Fruit fly (Drosophila melanogaster) whole organism, embryonic: Measurements from ENCODE around the gene Amun.

ENCODE experiments used
- Ada2b ChIP-seq: fragments of 200-800 bp; sonication (Bioruptor generic); IDR thresholded peaks from 2 replicates; pipeline ENCODE4 v1.3.6; 2022; ENCODE audit warnings: missing biosample characterization, missing genetic modification characterization
- Aef1 ChIP-seq: fragments of 200-800 bp; sonication (Bioruptor generic); IDR thresholded peaks from 3 replicates; pipeline ENCODE4 v1.3.6; 2022; ENCODE audit warnings: missing biosample characterization, missing genetic modification characterization
- CG14667 ChIP-seq: fragments of 200-800 bp; sonication (Bioruptor generic); IDR thresholded peaks from 2 replicates; pipeline ENCODE4 v1.3.6; 2022; ENCODE audit warnings: missing biosample characterization, missing genetic modification characterization
- CG15073 ChIP-seq: fragments of 200-800 bp; sonication (Bioruptor generic); optimal IDR thresholded peaks from 2 replicates; lab custom pipeline; 2016; ENCODE audit warnings: missing biosample characterization, missing genetic modification characterization
- CG15601 ChIP-seq: fragments of 200-800 bp; sonication (Bioruptor generic); optimal IDR thresholded peaks from 3 replicates; lab custom pipeline; 2019; ENCODE audit warnings: missing biosample characterization, mild to moderate bottlenecking, missing genetic modification characterization, moderate library complexity
- CG16815 ChIP-seq: fragments of 200-800 bp; sonication (Bioruptor generic); optimal IDR thresholded peaks from 3 replicates; lab custom pipeline; 2017; ENCODE audit warnings: missing biosample characterization, mild to moderate bottlenecking, missing genetic modification characterization
- CG17186 ChIP-seq: fragments of 200-800 bp; sonication (Bioruptor generic); optimal IDR thresholded peaks from 3 replicates; lab custom pipeline; 2017; ENCODE audit warnings: missing biosample characterization, missing genetic modification reagents, missing genetic modification characterization
- CG2678 ChIP-seq: fragments of 200-800 bp; sonication (Bioruptor generic); optimal IDR thresholded peaks from 3 replicates; lab custom pipeline; 2019; ENCODE audit warnings: missing biosample characterization, mild to moderate bottlenecking, missing genetic modification characterization, moderate library complexity
- CG6654 ChIP-seq: fragments of 200-800 bp; sonication (Bioruptor generic); optimal IDR thresholded peaks from 2 replicates; lab custom pipeline; 2017; ENCODE audit warnings: missing biosample characterization, mild to moderate bottlenecking, missing genetic modification characterization
- CG8281 ChIP-seq: fragments of 200-800 bp; sonication (Bioruptor generic); optimal IDR thresholded peaks from 2 replicates; lab custom pipeline; 2018; ENCODE audit warnings: missing biosample characterization, mild to moderate bottlenecking, missing genetic modification characterization, moderate library complexity
- CG8944 ChIP-seq: fragments of 200-800 bp; sonication (Bioruptor generic); optimal IDR thresholded peaks from 3 replicates; lab custom pipeline; 2016; ENCODE audit warnings: missing biosample characterization, missing genetic modification characterization
- CG9876 ChIP-seq: fragments of 200-800 bp; sonication (Bioruptor generic); optimal IDR thresholded peaks from 2 replicates; lab custom pipeline; 2016; ENCODE audit warnings: missing biosample characterization, missing genetic modification characterization
- Camta ChIP-seq: fragments of 200-800 bp; sonication (Bioruptor generic); optimal IDR thresholded peaks from 2 replicates; lab custom pipeline; 2016; ENCODE audit warnings: missing biosample characterization, missing genetic modification characterization
- Gug ChIP-seq: fragments of 200-800 bp; sonication (Bioruptor generic); IDR thresholded peaks from 4 replicates; pipeline ENCODE4 v1.3.6; 2022; ENCODE audit warnings: missing biosample characterization, missing genetic modification characterization
- H15 ChIP-seq: fragments of 200-800 bp; sonication (Bioruptor generic); IDR thresholded peaks from 3 replicates; pipeline ENCODE4 v1.3.6; 2022; ENCODE audit warnings: missing biosample characterization, missing genetic modification characterization
- HHEX ChIP-seq: fragments of 200-800 bp; sonication (Bioruptor generic); optimal IDR thresholded peaks from 3 replicates; lab custom pipeline; 2017; ENCODE audit warnings: missing biosample characterization, mild to moderate bottlenecking, missing genetic modification characterization, missing genetic modification reagents
- Hey ChIP-seq: fragments of 200-800 bp; sonication (Bioruptor generic); optimal IDR thresholded peaks from 3 replicates; lab custom pipeline; 2018; ENCODE audit warnings: missing biosample characterization, mild to moderate bottlenecking, missing genetic modification characterization
- Hr51 ChIP-seq, 2 experiments: fragments of 200-800 bp; sonication (Bioruptor generic); optimal IDR thresholded peaks; 2 replicates in 1 of 2; 3 replicates in 1 of 2; lab custom pipeline; 2016 to 2018; ENCODE audit warnings: missing biosample characterization in 2 of 2, missing genetic modification characterization in 2 of 2, mild to moderate bottlenecking in 1 of 2, moderate library complexity in 1 of 2
- Lpt ChIP-seq: fragments of >200 bp; optimal IDR thresholded peaks from 2 replicates; lab custom pipeline; 2018; ENCODE audit warnings: missing biosample characterization, missing genetic modification characterization
- Mes4 ChIP-seq: fragments of 200-800 bp; sonication (Bioruptor generic); optimal IDR thresholded peaks from 2 replicates; lab custom pipeline; 2016; ENCODE audit warnings: missing biosample characterization, missing genetic modification characterization
- Neu2 ChIP-seq: fragments of 200-800 bp; sonication (Bioruptor generic); optimal IDR thresholded peaks from 3 replicates; lab custom pipeline; 2016; ENCODE audit warnings: missing biosample characterization, missing genetic modification characterization, borderline replicate concordance
- Optix ChIP-seq: fragments of 200-800 bp; sonication (Bioruptor generic); IDR thresholded peaks from 3 replicates; pipeline ENCODE4 v1.3.6; 2022; ENCODE audit warnings: missing biosample characterization, missing genetic modification characterization
- Rx ChIP-seq: fragments of 200-800 bp; sonication (Bioruptor generic); IDR thresholded peaks from 2 replicates; pipeline ENCODE4 v1.3.6; 2022; ENCODE audit warnings: missing biosample characterization, missing genetic modification characterization
- Side ChIP-seq: fragments of 200-800 bp; sonication (Bioruptor generic); optimal IDR thresholded peaks from 2 replicates; lab custom pipeline; 2016; ENCODE audit warnings: missing biosample characterization, missing genetic modification characterization
- Sox100B ChIP-seq: fragments of 200-800 bp; sonication (Bioruptor generic); optimal IDR thresholded peaks from 3 replicates; lab custom pipeline; 2018; ENCODE audit warnings: missing biosample characterization, mild to moderate bottlenecking, missing genetic modification characterization
- Xbp1 ChIP-seq: fragments of 200-800 bp; sonication (Bioruptor generic); optimal IDR thresholded peaks from 3 replicates; lab custom pipeline; 2016; ENCODE audit warnings: missing biosample characterization, mild to moderate bottlenecking, missing genetic modification characterization
- az2 ChIP-seq: fragments of 200-800 bp; sonication (Bioruptor generic); optimal IDR thresholded peaks from 3 replicates; lab custom pipeline; 2016; ENCODE audit warnings: missing biosample characterization, missing genetic modification characterization
- bcd ChIP-seq: fragments of 200-800 bp; sonication (Bioruptor generic); optimal IDR thresholded peaks from 2 replicates; lab custom pipeline; 2017; ENCODE audit warnings: missing biosample characterization, mild to moderate bottlenecking, missing genetic modification characterization
- bigmax ChIP-seq: fragments of 200-800 bp; sonication (Bioruptor generic); optimal IDR thresholded peaks from 2 replicates; lab custom pipeline; 2018; ENCODE audit warnings: missing biosample characterization, mild to moderate bottlenecking, missing genetic modification characterization
- bsh ChIP-seq, 2 experiments: fragments of 200-800 bp; sonication (Bioruptor generic); optimal IDR thresholded peaks; 2 replicates each; lab custom pipeline; 2017 to 2018; ENCODE audit warnings: mild to moderate bottlenecking in 2 of 2, missing biosample characterization in 2 of 2, missing genetic modification characterization in 2 of 2, moderate library complexity in 1 of 2
- eyg ChIP-seq: fragments of 200-800 bp; sonication (Bioruptor generic); optimal IDR thresholded peaks from 3 replicates; lab custom pipeline; 2016; ENCODE audit warnings: missing biosample characterization, missing genetic modification characterization
- gro ChIP-seq: fragments of 200-800 bp; sonication (Bioruptor generic); optimal IDR thresholded peaks from 2 replicates; lab custom pipeline; 2016; ENCODE audit warnings: missing biosample characterization, missing genetic modification characterization
- ken ChIP-seq: fragments of 200-800 bp; sonication (Bioruptor generic); IDR thresholded peaks from 3 replicates; pipeline ENCODE4 v1.3.6; 2022; ENCODE audit warnings: missing biosample characterization, missing genetic modification characterization
- lab ChIP-seq: fragments of 200-800 bp; sonication (Bioruptor generic); optimal IDR thresholded peaks from 3 replicates; lab custom pipeline; 2017; ENCODE audit warnings: missing biosample characterization, missing genetic modification characterization, mild to moderate bottlenecking, moderate library complexity, missing genetic modification reagents
- nmo ChIP-seq: fragments of 200-800 bp; sonication (Bioruptor generic); optimal IDR thresholded peaks from 2 replicates; lab custom pipeline; 2018; ENCODE audit warnings: missing biosample characterization, mild to moderate bottlenecking, missing genetic modification characterization, moderate library complexity
- org-1 ChIP-seq: fragments of 200-800 bp; sonication (Bioruptor generic); optimal IDR thresholded peaks from 2 replicates; lab custom pipeline; 2017; ENCODE audit warnings: missing biosample characterization, missing genetic modification characterization
- pan ChIP-seq, 4 experiments: fragments of >200 bp in 3 of 4; fragments of 200-800 bp in 1 of 4; sonication (Bioruptor generic) in 1 of 4; optimal IDR thresholded peaks in 3 of 4; IDR thresholded peaks in 1 of 4; 2 replicates each; pipeline versions ENCODE4 v1.3.6 to Lab custom; 2017 to 2022; ENCODE audit warnings: missing biosample characterization in 2 of 4, missing genetic modification characterization in 2 of 4, mixed read lengths in 1 of 4
- phol ChIP-seq: fragments of 200-800 bp; sonication (Bioruptor generic); optimal IDR thresholded peaks from 3 replicates; lab custom pipeline; 2018; ENCODE audit warnings: missing biosample characterization, mild to moderate bottlenecking, missing genetic modification characterization, moderate library complexity
- prd ChIP-seq, 3 experiments: fragments of >200 bp in 2 of 3; fragments of 200-800 bp in 1 of 3; sonication (Bioruptor generic) in 1 of 3; optimal IDR thresholded peaks in 2 of 3; IDR thresholded peaks in 1 of 3; 2 replicates in 2 of 3; 3 replicates in 1 of 3; pipeline versions ENCODE4 v1.3.6 to Lab custom; 2017 to 2022; ENCODE audit warnings: missing biosample characterization in 1 of 3, missing genetic modification characterization in 1 of 3
- sisA ChIP-seq: fragments of 200-800 bp; sonication (Bioruptor generic); IDR thresholded peaks from 2 replicates; pipeline ENCODE4 v1.3.6; 2022; ENCODE audit warnings: missing biosample characterization, missing genetic modification characterization
- slbo ChIP-seq: fragments of 200-800 bp; sonication (Bioruptor generic); IDR thresholded peaks from 2 replicates; pipeline ENCODE4 v1.3.6; 2022; ENCODE audit warnings: missing biosample characterization, missing genetic modification characterization
- sna ChIP-seq: fragments of 200-800 bp; sonication (Bioruptor generic); IDR thresholded peaks from 2 replicates; pipeline ENCODE4 v1.3.6; 2022; ENCODE audit warnings: missing biosample characterization, missing genetic modification characterization; ENCODE audit not compliant: partially characterized antibody
- sob ChIP-seq: fragments of 200-800 bp; sonication (Bioruptor generic); IDR thresholded peaks from 2 replicates; pipeline ENCODE4 v1.3.6; 2022; ENCODE audit warnings: missing biosample characterization, missing genetic modification characterization
- sr ChIP-seq: fragments of 200-800 bp; sonication (Bioruptor generic); IDR thresholded peaks from 3 replicates; pipeline ENCODE4 v1.3.6; 2022; ENCODE audit warnings: missing biosample characterization, missing genetic modification characterization
- tio ChIP-seq: fragments of 200-800 bp; sonication (Bioruptor generic); optimal IDR thresholded peaks from 2 replicates; lab custom pipeline; 2017; ENCODE audit warnings: missing biosample characterization, missing genetic modification characterization, inconsistent platforms
- ttk ChIP-seq: fragments of 200-800 bp; sonication (Bioruptor generic); IDR thresholded peaks from 2 replicates; pipeline ENCODE4 v2.1.2; 2022; ENCODE audit warnings: missing biosample characterization, missing genetic modification characterization
- vnd ChIP-seq: fragments of 200-800 bp; sonication (Bioruptor generic); IDR thresholded peaks from 3 replicates; pipeline ENCODE4 v1.3.6; 2022; ENCODE audit warnings: missing biosample characterization, missing genetic modification characterization; ENCODE audit not compliant: partially characterized antibody

The Amun gene

DNA sequence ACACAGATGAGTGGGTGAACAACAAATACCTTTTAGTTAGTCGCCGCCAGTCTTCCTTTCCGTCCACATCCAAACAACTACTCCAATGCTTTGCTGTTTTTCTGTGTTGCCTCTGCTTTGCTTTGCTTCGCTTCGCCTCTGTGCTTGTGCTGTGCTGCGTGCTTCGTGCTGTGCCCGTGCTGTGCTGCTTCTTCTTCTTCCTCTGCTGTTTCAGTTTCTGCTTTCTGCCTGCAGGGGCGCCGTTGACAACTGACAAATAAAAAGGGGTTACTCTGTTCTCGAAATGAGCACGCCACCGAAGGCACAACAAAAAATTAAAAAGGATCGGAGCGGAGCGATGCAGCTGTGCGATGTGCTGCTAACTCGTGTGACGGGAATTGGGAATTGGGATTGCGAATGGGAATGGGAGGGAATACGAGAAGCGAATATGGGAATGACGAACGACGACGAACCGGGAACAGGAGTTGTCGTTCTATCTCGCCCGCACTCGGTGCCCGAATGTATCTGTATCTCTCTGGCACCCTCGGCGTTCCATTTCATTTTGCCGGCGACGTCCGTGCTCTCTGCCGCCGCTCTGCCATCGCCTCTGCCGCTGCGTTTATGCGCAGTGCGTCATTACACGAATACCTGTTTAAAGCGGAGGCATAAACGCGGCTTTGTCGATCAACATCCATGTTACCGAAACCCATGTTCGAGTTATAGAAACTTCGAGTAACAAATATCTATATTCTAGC lies 669 bp downstream of the Amun start (continued):
- TF ChIP-seq bsh (GFP tag; optimal IDR thresholded peaks at IDR 0.05; lab: Kevin White, UChicago) = peak in 1 of 2 experiments; percentile 44
- TF ChIP-seq CG8944 (GFP tag; lab: Kevin White, UChicago) = peak; percentile 64
- peak; percentile 62; the same call in 2 of the 3 replicates for TF ChIP-seq Optix
- no peak for TF ChIP-seq CG8281
- TF ChIP-seq HHEX (GFP tag; lab: Kevin White, UChicago) = peak; percentile 70
- no peak for TF ChIP-seq Hey (tag; lab: Kevin White, UChicago)
- TF ChIP-seq H15 (GFP tag; lab: Robert Waterston, UW) = peak; percentile 64; the same call in 2 of the 3 replicates
- TF ChIP-seq nmo (GFP tag; lab: Kevin White, UChicago) = peak; percentile 61
- no peak for TF ChIP-seq bigmax
- TF ChIP-seq Sox100B = peak; percentile 43
- TF ChIP-seq sob (GFP tag; lab: Robert Waterston, UW) = peak; percentile 71
- TF ChIP-seq ttk (GFP tag; lab: Robert Waterston, UW) = peak; percentile 47; the same call in 1 of the 2 replicates
- TF ChIP-seq bcd (GFP tag; lab: Kevin White, UChicago) = peak; percentile 78
- peak; percentile 18 for TF ChIP-seq az2 (GFP tag; lab: Kevin White, UChicago)
- peak; percentile 3 for TF ChIP-seq Neu2 (GFP tag; lab: Kevin White, UChicago)
- peak; percentile 69 for TF ChIP-seq Mes4 (GFP tag; lab: Kevin White, UChicago)
- TF ChIP-seq Side (GFP tag; lab: Kevin White, UChicago) = no peak
- no peak for TF ChIP-seq CG15601
- TF ChIP-seq vnd (GFP tag; lab: Robert Waterston, UW) = no peak
- peak; percentile 71 for TF ChIP-seq org-1 (GFP tag; lab: Kevin White, UChicago)
- peak; percentile 83 for TF ChIP-seq Gug (GFP tag; lab: Robert Waterston, UW)
- TF ChIP-seq prd (optimal IDR thresholded peaks at IDR 0.05; lab: Kevin White, UChicago) = no peak
- TF ChIP-seq prd (GFP tag; IDR thresholded peaks at IDR 0.05; lab: Robert Waterston, UW) = peak; percentile 77
- TF ChIP-seq Ada2b (GFP tag; lab: Robert Waterston, UW) = 0 out of 2 replicates have a peak, but pooled peaks have one; percentile 51
- no peak for TF ChIP-seq CG15073 (GFP tag; lab: Kevin White, UChicago)
- peak; percentile 9 for TF ChIP-seq Camta (GFP tag; lab: Kevin White, UChicago)
- TF ChIP-seq Hr51 (GFP tag; optimal IDR thresholded peaks at IDR 0.05; lab: Kevin White, UChicago) = peak; percentile 65 to 75
- TF ChIP-seq slbo = peak; percentile 84
- peak; percentile 9 for TF ChIP-seq CG6654 (GFP tag; lab: Kevin White, UChicago)
- no peak for TF ChIP-seq pan (optimal IDR thresholded peaks at IDR 0.05; lab: Kevin White, UChicago)
- peak in 1 of 2 experiments; percentile 57 for TF ChIP-seq pan (GFP tag; optimal IDR thresholded peaks at IDR 0.05 in 1 of 2, IDR thresholded peaks at IDR 0.05 in 1 of 2)
- peak; percentile 86 for TF ChIP-seq lab (GFP tag; lab: Kevin White, UChicago)
- TF ChIP-seq gro (GFP tag; lab: Kevin White, UChicago) = peak; percentile 44
- TF ChIP-seq CG2678 (tag; lab: Kevin White, UChicago) = peak; percentile 77
- peak; percentile 71; the same call in 2 of the 3 replicates for TF ChIP-seq ken (GFP tag; lab: Robert Waterston, UW)
- TF ChIP-seq CG17186 (GFP tag; lab: Kevin White, UChicago) = no peak
- peak; percentile 37 for TF ChIP-seq CG16815 (GFP tag; lab: Kevin White, UChicago)
- TF ChIP-seq Lpt = no peak
- TF ChIP-seq sr (GFP tag; lab: Robert Waterston, UW) = no peak
- peak; percentile 49; the same call in 1 of the 2 replicates for TF ChIP-seq Rx (GFP tag; lab: Robert Waterston, UW)
- TF ChIP-seq sna (GFP tag; lab: Robert Waterston, UW) = no peak
- TF ChIP-seq Xbp1 (GFP tag; lab: Kevin White, UChicago) = peak; percentile 58
- TF ChIP-seq tio (GFP tag; lab: Kevin White, UChicago) = no peak
- peak; percentile 38; the same call in 1 of the 2 replicates for TF ChIP-seq CG14667
- TF ChIP-seq phol (tag; lab: Kevin White, UChicago) = peak; percentile 60
- peak; percentile 61 for TF ChIP-seq Aef1
- TF ChIP-seq sisA (GFP tag; lab: Robert Waterston, UW) = peak; percentile 73
- peak; percentile 65 for TF ChIP-seq eyg
- peak; percentile 43 for TF ChIP-seq CG9876 (GFP tag; lab: Kevin White, UChicago)
